Fruit fly (Drosophila melanogaster) whole organism, wandering third instar larva: ENCODE results near the gene CG10845.

ENCODE experiments used
- CG32264 ChIP-seq: fragments of 200-800 bp; sonication (Bioruptor generic); optimal IDR thresholded peaks from 2 replicates; lab custom pipeline; 2016; ENCODE audit warnings: missing biosample characterization, missing genetic modification characterization
- Hr78 ChIP-seq: fragments of >200 bp; optimal IDR thresholded peaks from 2 replicates; lab custom pipeline; 2017; ENCODE audit warnings: missing biosample characterization, missing genetic modification characterization
- N ChIP-seq: fragments of >200 bp; optimal IDR thresholded peaks from 2 replicates; lab custom pipeline; 2018; ENCODE audit warnings: missing biosample characterization, missing external identifiers, missing genetic modification characterization
- brk ChIP-seq: fragments of 200-800 bp; sonication (Bioruptor generic); optimal IDR thresholded peaks from 2 replicates; lab custom pipeline; 2016; ENCODE audit warnings: missing biosample characterization, mild to moderate bottlenecking, missing genetic modification characterization
- dmrt93B ChIP-seq: fragments of 200-800 bp; sonication (Bioruptor generic); optimal IDR thresholded peaks from 2 replicates; lab custom pipeline; 2018; ENCODE audit warnings: missing biosample characterization, mild to moderate bottlenecking, missing genetic modification characterization
- foxo ChIP-seq, 2 experiments: fragments of 200-800 bp; sonication (Bioruptor generic); optimal IDR thresholded peaks; 2 replicates in 1 of 2; 3 replicates in 1 of 2; lab custom pipeline; 2016 to 2017; ENCODE audit warnings: missing biosample characterization in 2 of 2, missing genetic modification characterization in 2 of 2
- fru ChIP-seq: fragments of 200-800 bp; sonication (Bioruptor generic); optimal IDR thresholded peaks from 3 replicates; lab custom pipeline; 2016; ENCODE audit warnings: missing biosample characterization, mild to moderate bottlenecking, missing genetic modification characterization
- rgr ChIP-seq: fragments of 200-800 bp; sonication (Bioruptor generic); optimal IDR thresholded peaks from 3 replicates; lab custom pipeline; 2016; ENCODE audit warnings: missing biosample characterization, mild to moderate bottlenecking, missing genetic modification characterization

DNA sequence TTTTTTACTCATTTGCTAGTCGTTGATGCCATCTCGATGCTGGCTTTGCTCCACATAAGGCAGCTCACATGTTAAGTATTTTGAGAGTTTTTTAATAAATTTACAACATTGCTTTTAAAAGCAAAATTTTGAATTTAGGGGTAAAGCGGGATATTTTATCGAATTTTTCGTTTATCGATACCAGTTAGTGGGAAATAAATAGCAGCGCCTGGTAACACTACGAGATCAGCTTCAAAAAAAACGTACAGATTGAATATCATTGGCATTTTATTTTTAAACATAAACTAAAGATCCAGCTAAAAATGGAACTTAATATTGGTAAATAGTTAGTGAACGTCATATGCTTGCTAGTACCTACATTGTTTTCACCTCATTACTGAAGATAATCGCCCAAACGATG lies 21.4 kb downstream of the CG10845 start, which contains the start of gene Mink:
- TF ChIP-seq fru (no peak), rgr (no peak), CG32264 (GFP tag; lab: Kevin White, UChicago) (no peak), foxo (GFP tag; optimal IDR thresholded peaks at IDR 0.05; lab: Kevin White, UChicago) (no peak), dmrt93B (GFP tag; lab: Kevin White, UChicago) (no peak), N (GFP tag; lab: Kevin White, UChicago) (no peak), Hr78 (GFP tag; lab: Kevin White, UChicago) (no peak), brk (no peak)
